Worm (Caenorhabditis elegans): ENCODE measurements around the gene lin-2.

DNA sequence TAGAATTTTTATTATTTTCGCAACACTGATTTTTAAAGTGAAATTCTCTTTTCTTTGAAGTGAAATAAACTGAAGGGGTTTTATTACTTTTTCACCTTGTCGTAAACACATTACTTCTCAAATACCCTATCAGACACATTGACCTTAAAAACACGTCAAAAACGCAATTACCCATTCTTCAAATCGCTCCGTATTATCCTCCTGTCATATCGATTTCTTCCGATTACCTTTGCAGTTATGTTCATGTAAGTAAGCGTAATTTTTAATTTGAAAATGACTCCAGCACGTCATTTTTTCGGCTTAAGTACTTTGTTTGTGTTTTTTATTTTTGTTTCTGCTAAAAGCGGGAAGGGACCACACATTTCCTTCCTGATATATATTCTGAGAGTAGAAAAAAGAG, 24.4 kb upstream of the lin-2 start:
- TF ChIP-seq ceh-39 (tag; optimal IDR thresholded peaks at IDR 0.05) (no peak), ztf-11 (tag; optimal IDR thresholded peaks at IDR 0.05) (no peak), sptf-1 (tag; optimal IDR thresholded peaks at IDR 0.05) (no peak), M03D4.4 (tag; optimal IDR thresholded peaks at IDR 0.05) (no peak), nhr-2 (tag; optimal IDR thresholded peaks at IDR 0.05) (no peak), mab-5 (tag; optimal IDR thresholded peaks at IDR 0.05) (no peak), hlh-1 (tag; optimal IDR thresholded peaks at IDR 0.05) (no peak), zip-8 (tag; optimal IDR thresholded peaks at IDR 0.05) (no peak), nhr-12 (tag; optimal IDR thresholded peaks at IDR 0.05) (no peak), ces-1 (GFP tag; optimal IDR thresholded peaks at IDR 0.05) (no peak), nhr-237 (tag; optimal IDR thresholded peaks at IDR 0.05) (no peak), pha-4 (tag; optimal IDR thresholded peaks at IDR 0.05) (no peak), unc-62 (GFP tag; optimal IDR thresholded peaks at IDR 0.05) (no peak)

Data from whole organism, mixed stage, embryonic.